Worm (Caenorhabditis elegans) whole organism, L1 larva: ENCODE results near the gene D2063.1.

Experiments
- C34B4.2 ChIP-seq: sonication (generic microtip); optimal IDR thresholded peaks from 2 replicates; lab custom pipeline; 2017; ENCODE audit warnings: mild to moderate bottlenecking, missing genetic modification characterization, missing compliant biosample characterization
- aha-1 ChIP-seq: fragments of 150-350 bp; optimal IDR thresholded peaks from 2 replicates; lab custom pipeline; 2014; ENCODE audit warnings: missing biosample characterization, missing genetic modification characterization
- aly-2 ChIP-seq: fragments of 150-350 bp; optimal IDR thresholded peaks from 2 replicates; lab custom pipeline; 2014; ENCODE audit warnings: missing biosample characterization, missing genetic modification characterization
- ceh-82 ChIP-seq, 3 experiments: fragments of 150-350 bp in 1 of 3; sonication (generic microtip) in 2 of 3; optimal IDR thresholded peaks; 2 replicates each; lab custom pipeline; 2014 to 2017; ENCODE audit warnings: missing biosample characterization in 3 of 3, missing genetic modification characterization in 3 of 3
- jun-1 ChIP-seq: fragments of 150-350 bp; optimal IDR thresholded peaks from 2 replicates; lab custom pipeline; 2014; ENCODE audit warnings: missing biosample characterization, missing genetic modification reagents, missing genetic modification characterization
- lin-13 ChIP-seq: fragments of 150-350 bp; optimal IDR thresholded peaks from 2 replicates; lab custom pipeline; 2014; ENCODE audit warnings: missing biosample characterization, missing genetic modification reagents, missing genetic modification characterization
- lsy-2 ChIP-seq, 2 experiments: fragments of 150-350 bp; optimal IDR thresholded peaks; 2 replicates each; lab custom pipeline; 2014; ENCODE audit warnings: missing biosample characterization in 2 of 2, missing genetic modification characterization in 2 of 2
- nhr-77 ChIP-seq: fragments of 150-350 bp; optimal IDR thresholded peaks from 2 replicates; lab custom pipeline; 2014; ENCODE audit warnings: missing biosample characterization, missing genetic modification characterization
- rnt-1 ChIP-seq: sonication (generic microtip); optimal IDR thresholded peaks from 2 replicates; lab custom pipeline; 2016; ENCODE audit warnings: mild to moderate bottlenecking, missing genetic modification characterization, moderate library complexity, missing compliant biosample characterization
- snpc-4 ChIP-seq: fragments of 150-350 bp; optimal IDR thresholded peaks from 2 replicates; lab custom pipeline; 2014; ENCODE audit warnings: missing biosample characterization, missing genetic modification characterization
- tlp-1 ChIP-seq: fragments of 150-350 bp; optimal IDR thresholded peaks from 2 replicates; lab custom pipeline; 2014; ENCODE audit warnings: missing biosample characterization, missing genetic modification characterization
- unc-62 ChIP-seq: fragments of 150-350 bp; optimal IDR thresholded peaks from 2 replicates; lab custom pipeline; 2014; ENCODE audit warnings: missing biosample characterization, missing genetic modification reagents, missing genetic modification characterization
- unc-86 ChIP-seq: sonication (generic microtip); optimal IDR thresholded peaks from 2 replicates; lab custom pipeline; 2016; ENCODE audit warnings: missing genetic modification characterization, missing compliant biosample characterization

ce11 chrV:4375807-4376564 is 49.1 kb downstream of the D2063.1 start, which contains the start of gene F32D1.7:
- TF ChIP-seq aly-2 (no peak), unc-62 (GFP tag; lab: Kevin White, UChicago) (no peak), tlp-1 (tag; lab: Kevin White, UChicago) (no peak), unc-86 (tag; lab: Kevin White, UChicago) (no peak), ceh-82 (tag; optimal IDR thresholded peaks at IDR 0.05; lab: Kevin White, UChicago) (no peak), lsy-2 (tag; optimal IDR thresholded peaks at IDR 0.05; lab: Kevin White, UChicago) (no peak), lin-13 (no peak), aha-1 (tag; lab: Kevin White, UChicago) (no peak), jun-1 (tag; lab: Kevin White, UChicago) (no peak), snpc-4 (tag; lab: Kevin White, UChicago) (no peak), nhr-77 (tag; lab: Kevin White, UChicago) (no peak), rnt-1 (tag; lab: Kevin White, UChicago) (no peak), C34B4.2 (tag; lab: Kevin White, UChicago) (no peak)
